Worm (Caenorhabditis elegans) whole organism, young adult: Measurements from ENCODE around the gene crm-1.

Experiments used
- C06A6.2 ChIP-seq: fragments of 200-800 bp; sonication (Bioruptor generic); conservative IDR thresholded peaks from 2 replicates; pipeline ENCODE4 v1.3.6; 2022; ENCODE audit warnings: missing genetic modification characterization, missing compliant biosample characterization
- C17E4.6 ChIP-seq: fragments of 200-800 bp; sonication (Bioruptor generic); IDR thresholded peaks from 2 replicates; pipeline ENCODE4 v1.3.6; 2022; ENCODE audit warnings: missing genetic modification reagents, missing genetic modification characterization, missing compliant biosample characterization
- D2030.7 ChIP-seq: fragments of 200-800 bp; sonication (Bioruptor generic); IDR thresholded peaks from 2 replicates; pipeline ENCODE4 v1.3.6; 2022; ENCODE audit warnings: missing genetic modification reagents, missing genetic modification characterization, missing compliant biosample characterization
- F10E7.11 ChIP-seq: sonication (generic microtip); optimal IDR thresholded peaks from 2 replicates; lab custom pipeline; 2017; ENCODE audit warnings: mild to moderate bottlenecking, missing genetic modification characterization, moderate library complexity, missing compliant biosample characterization
- F37B4.10 ChIP-seq: fragments of 200-800 bp; sonication (Bioruptor generic); IDR thresholded peaks from 2 replicates; pipeline ENCODE4 v1.3.6; 2022; ENCODE audit warnings: missing genetic modification characterization, missing compliant biosample characterization
- F49E8.2 ChIP-seq: sonication (generic microtip); optimal IDR thresholded peaks from 3 replicates; lab custom pipeline; 2017; ENCODE audit warnings: missing genetic modification characterization, mild to moderate bottlenecking, missing compliant biosample characterization, antibody characterized with exemption, moderate library complexity; ENCODE audit not compliant: insufficient read depth
- K12H6.12 ChIP-seq: fragments of 200-800 bp; sonication (Bioruptor generic); optimal IDR thresholded peaks from 2 replicates; lab custom pipeline; 2018; ENCODE audit warnings: mild to moderate bottlenecking, missing genetic modification characterization, missing compliant biosample characterization
- Y79H2A.3 ChIP-seq: fragments of 200-800 bp; sonication (Bioruptor generic); conservative IDR thresholded peaks from 2 replicates; pipeline ENCODE4 v1.3.6; 2022; ENCODE audit warnings: missing genetic modification reagents, missing genetic modification characterization, missing compliant biosample characterization
- Y95B8A.8 ChIP-seq: fragments of 200-800 bp; sonication (Bioruptor generic); IDR thresholded peaks from 2 replicates; pipeline ENCODE4 v1.3.6; 2022; ENCODE audit warnings: missing genetic modification reagents, missing genetic modification characterization, missing compliant biosample characterization
- ama-1 ChIP-seq, 3 experiments: fragments of 150-350 bp in 1 of 3; sonication (generic microtip) in 2 of 3; optimal IDR thresholded peaks; 2 replicates each; lab custom pipeline; 2014 to 2018; ENCODE audit warnings: missing biosample characterization in 2 of 3, missing genetic modification characterization in 2 of 3, missing genetic modification reagents in 2 of 3
- aptf-3 ChIP-seq: fragments of 200-800 bp; sonication (Bioruptor generic); IDR thresholded peaks from 2 replicates; pipeline ENCODE4 v1.3.6; 2022; ENCODE audit warnings: missing genetic modification characterization, missing compliant biosample characterization
- attf-3 ChIP-seq: fragments of 200-800 bp; sonication (Bioruptor generic); conservative IDR thresholded peaks from 2 replicates; pipeline ENCODE4 v1.3.6; 2022; ENCODE audit warnings: missing genetic modification reagents, missing genetic modification characterization, missing compliant biosample characterization
- attf-5 ChIP-seq: fragments of 200-800 bp; sonication (Bioruptor generic); optimal IDR thresholded peaks from 2 replicates; lab custom pipeline; 2018; ENCODE audit warnings: mild to moderate bottlenecking, missing genetic modification characterization, missing compliant biosample characterization
- bed-2 ChIP-seq: fragments of 200-800 bp; sonication (Bioruptor generic); IDR thresholded peaks from 2 replicates; pipeline ENCODE4 v1.3.6; 2022; ENCODE audit warnings: missing genetic modification reagents, missing genetic modification characterization, missing compliant biosample characterization
- cebp-1 ChIP-seq, 2 experiments: fragments of 200-800 bp in 1 of 2; sonication (Bioruptor generic) in 1 of 2; sonication (generic microtip) in 1 of 2; IDR thresholded peaks in 1 of 2; optimal IDR thresholded peaks in 1 of 2; 2 replicates each; pipeline versions ENCODE4 v1.3.6 to Lab custom; 2017 to 2022; ENCODE audit warnings: missing compliant biosample characterization in 2 of 2, missing genetic modification characterization in 2 of 2, mild to moderate bottlenecking in 1 of 2, missing genetic modification reagents in 1 of 2, moderate library complexity in 1 of 2
- cebp-2 ChIP-seq: fragments of 200-800 bp; sonication (Bioruptor generic); IDR thresholded peaks from 2 replicates; pipeline ENCODE4 v1.3.6; 2022; ENCODE audit warnings: missing genetic modification characterization, missing compliant biosample characterization
- ceh-79 ChIP-seq: sonication (generic microtip); optimal IDR thresholded peaks from 2 replicates; lab custom pipeline; 2017; ENCODE audit warnings: mild to moderate bottlenecking, missing genetic modification characterization, missing compliant biosample characterization
- dpl-1 ChIP-seq: fragments of 150-350 bp; optimal IDR thresholded peaks from 2 replicates; lab custom pipeline; 2014; ENCODE audit warnings: missing biosample characterization, missing genetic modification reagents, missing genetic modification characterization
- egl-18 ChIP-seq: fragments of 200-800 bp; sonication (Bioruptor generic); IDR thresholded peaks from 2 replicates; pipeline ENCODE4 v1.3.6; 2022; ENCODE audit warnings: missing genetic modification reagents, missing genetic modification characterization, missing compliant biosample characterization
- egrh-3 ChIP-seq: fragments of 200-800 bp; sonication (Bioruptor generic); IDR thresholded peaks from 2 replicates; pipeline ENCODE4 v1.3.6; 2022; ENCODE audit warnings: missing genetic modification reagents, missing genetic modification characterization, missing compliant biosample characterization
- gei-17 ChIP-seq: fragments of 200-800 bp; sonication (Bioruptor generic); optimal IDR thresholded peaks from 2 replicates; lab custom pipeline; 2018; ENCODE audit warnings: mild to moderate bottlenecking, missing genetic modification characterization, missing compliant biosample characterization
- hlh-26 ChIP-seq: fragments of 200-800 bp; sonication (Bioruptor generic); conservative IDR thresholded peaks from 2 replicates; pipeline ENCODE4 v1.3.6; 2022; ENCODE audit warnings: missing genetic modification reagents, missing genetic modification characterization, missing compliant biosample characterization
- hrde-1 ChIP-seq: sonication (generic microtip); optimal IDR thresholded peaks from 2 replicates; lab custom pipeline; 2016; ENCODE audit warnings: missing genetic modification characterization, mild to moderate bottlenecking, missing compliant biosample characterization, moderate library complexity, missing genotype, missing genetic modification reagents, borderline replicate concordance
- let-607 ChIP-seq, 2 experiments: fragments of 200-800 bp in 1 of 2; sonication (Bioruptor generic) in 1 of 2; sonication (generic microtip) in 1 of 2; optimal IDR thresholded peaks; 2 replicates each; lab custom pipeline; 2016 to 2018; ENCODE audit warnings: mild to moderate bottlenecking in 2 of 2, missing compliant biosample characterization in 2 of 2, missing genetic modification characterization in 2 of 2, moderate library complexity in 2 of 2, missing genotype in 1 of 2
- lin-26 ChIP-seq: fragments of 200-800 bp; sonication (Bioruptor generic); IDR thresholded peaks from 2 replicates; pipeline ENCODE4 v1.3.6; 2022; ENCODE audit warnings: missing genetic modification reagents, missing genetic modification characterization, missing compliant biosample characterization
- lsl-1 ChIP-seq: fragments of 200-800 bp; sonication (Bioruptor generic); optimal IDR thresholded peaks from 2 replicates; lab custom pipeline; 2018; ENCODE audit warnings: mild to moderate bottlenecking, missing genetic modification characterization, moderate library complexity, missing compliant biosample characterization
- madf-8 ChIP-seq: fragments of 200-800 bp; sonication (Bioruptor generic); conservative IDR thresholded peaks from 2 replicates; pipeline ENCODE4 v1.3.6; 2022; ENCODE audit warnings: missing genetic modification reagents, missing genetic modification characterization, missing compliant biosample characterization
- mxl-1 ChIP-seq: sonication (generic microtip); optimal IDR thresholded peaks from 2 replicates; lab custom pipeline; 2016; ENCODE audit warnings: missing genetic modification characterization, missing compliant biosample characterization
- nfya-2 ChIP-seq: fragments of 200-800 bp; sonication (Bioruptor generic); IDR thresholded peaks from 2 replicates; pipeline ENCODE4 v1.3.6; 2022; ENCODE audit warnings: missing genetic modification reagents, missing genetic modification characterization, missing compliant biosample characterization
- nhr-27 ChIP-seq: fragments of 200-800 bp; sonication (Bioruptor generic); optimal IDR thresholded peaks from 2 replicates; lab custom pipeline; 2018; ENCODE audit warnings: mild to moderate bottlenecking, missing genetic modification characterization, moderate library complexity, missing compliant biosample characterization
- repo-1 ChIP-seq: sonication (generic microtip); optimal IDR thresholded peaks from 2 replicates; lab custom pipeline; 2017; ENCODE audit warnings: mild to moderate bottlenecking, missing genetic modification characterization, missing compliant biosample characterization
- snpc-1.1 ChIP-seq: sonication (generic microtip); optimal IDR thresholded peaks from 2 replicates; lab custom pipeline; 2017; ENCODE audit warnings: missing genetic modification characterization, mild to moderate bottlenecking, missing compliant biosample characterization, antibody characterized with exemption, moderate library complexity, missing genotype, missing genetic modification reagents; ENCODE audit not compliant: insufficient read depth
- snpc-3.4 ChIP-seq: sonication (generic microtip); optimal IDR thresholded peaks from 2 replicates; lab custom pipeline; 2017; ENCODE audit warnings: missing genetic modification characterization, mild to moderate bottlenecking, missing compliant biosample characterization, antibody characterized with exemption, moderate library complexity, missing genotype, missing genetic modification reagents
- sptf-2 ChIP-seq: fragments of 200-800 bp; sonication (Bioruptor generic); optimal IDR thresholded peaks from 2 replicates; lab custom pipeline; 2018; ENCODE audit warnings: mild to moderate bottlenecking, missing genetic modification characterization, missing compliant biosample characterization
- tbp1 ChIP-seq: fragments of 200-800 bp; sonication (Bioruptor generic); optimal IDR thresholded peaks from 2 replicates; lab custom pipeline; 2018; ENCODE audit warnings: mild to moderate bottlenecking, missing genetic modification characterization, missing compliant biosample characterization
- zfh-2 ChIP-seq: fragments of 200-800 bp; sonication (Bioruptor generic); conservative IDR thresholded peaks from 2 replicates; pipeline ENCODE4 v1.3.6; 2022; ENCODE audit warnings: missing genetic modification reagents, missing genetic modification characterization, missing compliant biosample characterization
- ztf-22 ChIP-seq: fragments of 200-800 bp; sonication (Bioruptor generic); optimal IDR thresholded peaks from 2 replicates; lab custom pipeline; 2018; ENCODE audit warnings: mild to moderate bottlenecking, missing genetic modification characterization, moderate library complexity, missing compliant biosample characterization
- ztf-26 ChIP-seq: sonication (generic microtip); optimal IDR thresholded peaks from 2 replicates; lab custom pipeline; 2017; ENCODE audit warnings: missing genetic modification characterization, missing compliant biosample characterization

The crm-1 gene

ce11 chrV:10313953-10314352 lies 18.0 kb downstream of the crm-1 start, which contains the start of gene gcy-6:
TSS of gene gcy-6 (minus strand) at chrV:10314053.
- TF ChIP-seq snpc-1.1 (tag; lab: Kevin White, UChicago) = no peak
- no peak for TF ChIP-seq repo-1 (tag; lab: Kevin White, UChicago)
- TF ChIP-seq Y95B8A.8 (GFP tag; lab: Robert Waterston, UW) = no peak
- no peak for TF ChIP-seq ceh-79 (tag; lab: Kevin White, UChicago)
- TF ChIP-seq sptf-2 = no peak
- TF ChIP-seq C06A6.2 (GFP tag; lab: Robert Waterston, UW) = no peak
- no peak for TF ChIP-seq gei-17 (GFP tag; lab: Kevin White, UChicago)
- TF ChIP-seq mxl-1 = no peak
- TF ChIP-seq ama-1 (optimal IDR thresholded peaks at IDR 0.05; lab: Kevin White, UChicago) = no peak
- no peak for TF ChIP-seq ama-1 (GFP tag; optimal IDR thresholded peaks at IDR 0.05; lab: Kevin White, UChicago)
- no peak for TF ChIP-seq zfh-2 (GFP tag; lab: Robert Waterston, UW)
- TF ChIP-seq lsl-1 (GFP tag; lab: Kevin White, UChicago) = no peak
- no peak for TF ChIP-seq egrh-3 (GFP tag; lab: Robert Waterston, UW)
- TF ChIP-seq attf-3 (GFP tag; lab: Robert Waterston, UW) = no peak
- no peak for TF ChIP-seq attf-5
- no peak for TF ChIP-seq nhr-27
- TF ChIP-seq ztf-22 = no peak
- TF ChIP-seq C17E4.6 = no peak
- no peak for TF ChIP-seq bed-2
- TF ChIP-seq, all 124 proteins: peak for 0

ce11 chrV:10307283-10307682 lies 24.6 kb downstream of the crm-1 start, which contains the start of gene che-12:
TSS of gene che-12 (minus strand) at chrV:10307383.
- TF ChIP-seq F10E7.11 (no peak), Y79H2A.3 (GFP tag; lab: Robert Waterston, UW) (no peak), egl-18 (GFP tag; lab: Robert Waterston, UW) (no peak), F37B4.10 (no peak), F49E8.2 (tag; lab: Kevin White, UChicago) (no peak), hrde-1 (no peak), K12H6.12 (tag; lab: Kevin White, UChicago) (no peak), aptf-3 (GFP tag; lab: Robert Waterston, UW) (no peak), snpc-3.4 (tag; lab: Kevin White, UChicago) (no peak), lin-26 (GFP tag; lab: Robert Waterston, UW) (no peak), cebp-2 (GFP tag; lab: Robert Waterston, UW) (no peak), hlh-26 (GFP tag; lab: Robert Waterston, UW) (no peak), ztf-26 (no peak), dpl-1 (GFP tag; lab: Kevin White, UChicago) (no peak), nfya-2 (no peak)

DNA sequence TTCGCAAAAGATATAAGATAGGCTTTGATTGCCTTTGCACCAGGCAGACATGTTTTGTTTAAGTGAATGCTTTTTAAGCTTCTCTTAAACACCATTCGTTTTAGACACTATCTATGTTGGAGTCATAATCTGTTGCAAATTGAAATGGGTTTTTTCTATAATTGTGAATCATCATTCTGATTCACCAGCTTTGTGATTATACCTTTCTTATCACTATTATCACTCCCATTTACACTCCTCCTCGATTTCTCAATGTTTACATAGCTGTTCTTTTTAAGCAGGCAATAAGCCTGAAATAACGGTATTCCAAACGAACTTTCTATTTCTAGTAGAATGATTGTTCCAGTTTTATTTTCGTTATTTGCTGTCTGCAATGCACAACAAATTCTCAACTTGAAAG lies 34.8 kb downstream of the crm-1 start, which contains the start of gene B0024.4:
Gene B0024.4 (plus strand): TSS at position 301 of the 400 bp plus-strand sequence.
- no peak for TF ChIP-seq D2030.7 (GFP tag; lab: Robert Waterston, UW)
- TF ChIP-seq tbp1 (GFP tag; lab: Kevin White, UChicago) = no peak
- TF ChIP-seq cebp-2 (GFP tag; lab: Robert Waterston, UW) = no peak
- no peak for TF ChIP-seq cebp-1 (GFP tag; IDR thresholded peaks at IDR 0.05; lab: Robert Waterston, UW)
- no peak for TF ChIP-seq cebp-1 (tag; optimal IDR thresholded peaks at IDR 0.05; lab: Kevin White, UChicago)
- TF ChIP-seq nfya-2 = no peak
- no peak for TF ChIP-seq let-607 (tag; optimal IDR thresholded peaks at IDR 0.05; lab: Kevin White, UChicago)
- no peak for TF ChIP-seq madf-8
